Worm (Caenorhabditis elegans) whole organism, midembryonic: ENCODE measurements around the gene rap-3.

Experiments
- T22C8.4 ChIP-seq: fragments of 200-800 bp; sonication (Bioruptor generic); IDR thresholded peaks from 2 replicates; pipeline ENCODE4 v1.3.6; 2022; ENCODE audit warnings: missing genetic modification characterization, missing compliant biosample characterization
- flt-1 ChIP-seq: fragments of 200-800 bp; sonication (Bioruptor generic); IDR thresholded peaks from 2 replicates; pipeline ENCODE4 v1.3.6; 2022; ENCODE audit warnings: missing genetic modification characterization, missing compliant biosample characterization
- med-1 ChIP-seq: sonication (generic microtip); optimal IDR thresholded peaks from 2 replicates; lab custom pipeline; 2017; ENCODE audit warnings: missing genetic modification characterization, mild to moderate bottlenecking, missing compliant biosample characterization, antibody characterized with exemption, missing genetic modification reagents; ENCODE audit not compliant: insufficient read depth
- ref-1 ChIP-seq: fragments of 200-800 bp; sonication (Bioruptor generic); conservative IDR thresholded peaks from 2 replicates; pipeline ENCODE4 v1.3.6; 2022; ENCODE audit warnings: missing genetic modification reagents, missing genetic modification characterization, missing compliant biosample characterization
- tab-1 ChIP-seq: fragments of 200-800 bp; sonication (Bioruptor generic); IDR thresholded peaks from 2 replicates; pipeline ENCODE4 v1.3.6; 2022; ENCODE audit warnings: missing genetic modification characterization, missing compliant biosample characterization
- ztf-23 ChIP-seq: fragments of 200-800 bp; sonication (Bioruptor generic); IDR thresholded peaks from 2 replicates; pipeline ENCODE4 v1.3.6; 2022; ENCODE audit warnings: missing genetic modification reagents, missing genetic modification characterization, missing compliant biosample characterization
- ztf-29 ChIP-seq: fragments of 200-800 bp; sonication (Bioruptor generic); IDR thresholded peaks from 2 replicates; pipeline ENCODE4 v1.3.6; 2022; ENCODE audit warnings: missing genetic modification reagents, missing genetic modification characterization, missing compliant biosample characterization

DNA sequence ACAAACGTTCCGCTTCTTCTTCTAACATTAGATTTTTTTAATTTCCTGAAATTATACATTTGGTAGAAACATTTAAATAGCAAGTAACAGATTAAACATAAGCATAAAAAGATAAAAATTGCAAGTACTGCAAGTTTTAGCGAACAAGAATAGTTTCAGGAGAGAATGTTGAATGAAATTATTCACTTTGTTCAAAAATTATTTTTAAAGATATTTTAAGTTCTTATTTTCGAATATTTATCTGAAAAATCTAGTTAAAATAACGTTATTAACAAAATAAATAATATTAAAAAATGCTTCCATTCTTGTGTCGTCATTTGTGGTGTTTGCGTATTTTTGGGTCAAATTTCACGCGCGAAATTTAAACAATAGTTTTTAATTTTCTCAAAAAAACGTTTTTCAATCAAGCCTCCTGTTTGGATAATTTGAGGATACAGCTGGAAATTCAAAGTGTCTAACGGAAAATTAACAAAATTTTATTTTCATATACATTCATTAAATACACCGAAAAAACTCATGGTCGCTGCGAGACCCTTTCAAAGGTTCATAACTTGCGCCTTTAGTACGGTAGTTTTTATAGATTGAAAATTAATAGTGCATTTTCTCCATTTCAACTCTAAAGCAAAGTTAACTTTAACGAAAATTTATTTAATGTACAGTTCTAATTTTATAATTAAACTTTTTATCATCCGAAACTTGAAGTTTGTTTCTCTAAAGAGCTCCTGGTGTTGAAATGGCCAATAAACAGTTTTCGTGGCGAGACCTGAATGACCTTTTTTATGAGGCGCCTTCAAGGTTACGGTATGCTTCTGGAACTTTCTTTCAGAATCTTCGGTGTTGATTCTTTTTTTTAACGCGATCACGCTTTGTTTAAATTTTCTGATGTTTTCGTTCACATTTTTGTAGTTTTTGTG lies 34.5 kb upstream of the rap-3 start, which contains the start of gene skih-2:
- TF ChIP-seq tab-1 = no peak
- no peak for TF ChIP-seq ztf-23
- no peak for TF ChIP-seq med-1 (GFP tag; lab: Kevin White, UChicago)
- TF ChIP-seq ztf-29 (GFP tag; lab: Robert Waterston, UW) = no peak
- no peak for TF ChIP-seq flt-1 (GFP tag; lab: Robert Waterston, UW)
- no peak for TF ChIP-seq ref-1 (GFP tag; lab: Robert Waterston, UW)
- no peak for TF ChIP-seq T22C8.4 (GFP tag; lab: Robert Waterston, UW)
